Fruit fly (Drosophila melanogaster): Measurements from ENCODE around the gene Flo2.

Gene Flo2

DNA sequence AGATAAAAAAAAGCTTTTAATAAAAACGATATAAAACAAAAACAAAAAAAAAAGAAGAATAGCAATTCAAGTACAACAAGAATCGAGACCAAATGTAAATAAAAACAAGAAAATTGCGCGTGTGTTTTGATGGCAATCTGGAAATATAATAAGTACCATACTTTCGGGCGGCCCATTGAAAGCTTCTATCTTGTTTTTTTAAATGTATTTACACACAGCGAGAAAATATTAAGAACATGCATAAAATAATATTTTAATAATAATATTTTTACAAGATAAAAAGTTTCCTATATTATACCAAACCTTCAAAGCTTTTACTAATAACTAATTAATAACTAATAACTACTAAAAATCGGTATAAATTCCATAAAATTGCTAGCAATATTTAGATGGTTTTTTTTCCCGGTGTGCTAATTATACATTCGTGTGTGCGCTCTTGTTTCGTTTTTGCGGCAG is 1.3 kb downstream of the Flo2 start (continued):
- no peak for TF ChIP-seq CG16815 (GFP tag; optimal IDR thresholded peaks at IDR 0.05)
- no peak for TF ChIP-seq Camta (GFP tag; optimal IDR thresholded peaks at IDR 0.05)
- no peak for TF ChIP-seq tx (GFP tag; optimal IDR thresholded peaks at IDR 0.05)
- no peak for TF ChIP-seq CG1529 (GFP tag; optimal IDR thresholded peaks at IDR 0.05)
- TF ChIP-seq NK7.1 (GFP tag; optimal IDR thresholded peaks at IDR 0.05): no peak
- no peak for TF ChIP-seq fd3F (GFP tag; optimal IDR thresholded peaks at IDR 0.05)
- no peak for TF ChIP-seq so (GFP tag; IDR thresholded peaks at IDR 0.05)
- TF ChIP-seq CG7963 (GFP tag; IDR thresholded peaks at IDR 0.05; ENCODE audit: partially characterized antibody): no peak
- TF ChIP-seq gem (tag; optimal IDR thresholded peaks at IDR 0.05): peak; percentile 81
- no peak for TF ChIP-seq CG12299 (tag; optimal IDR thresholded peaks at IDR 0.05)
- TF ChIP-seq Atf3 (GFP tag; optimal IDR thresholded peaks at IDR 0.05): no peak
- TF ChIP-seq CG10147 (GFP tag; optimal IDR thresholded peaks at IDR 0.05): peak; percentile 28
- TF ChIP-seq BtbVII (GFP tag; optimal IDR thresholded peaks at IDR 0.05): no peak
- TF ChIP-seq tll (GFP tag; optimal IDR thresholded peaks at IDR 0.05): no peak
- no peak for TF ChIP-seq cad (GFP tag; optimal IDR thresholded peaks at IDR 0.05)
- TF ChIP-seq CG10979 (tag; optimal IDR thresholded peaks at IDR 0.05): peak; percentile 56
- no peak for TF ChIP-seq Optix (GFP tag; IDR thresholded peaks at IDR 0.05)
- TF ChIP-seq CG6689 (GFP tag; IDR thresholded peaks at IDR 0.05): peak; percentile 46
- TF ChIP-seq CG8478 (optimal IDR thresholded peaks at IDR 0.05): no peak
- no peak for TF ChIP-seq Tbp (GFP tag; optimal IDR thresholded peaks at IDR 0.05)
- no peak for TF ChIP-seq ash1 (GFP tag; optimal IDR thresholded peaks at IDR 0.05)
- TF ChIP-seq Bgb (GFP tag; IDR thresholded peaks at IDR 0.05; ENCODE audit: partially characterized antibody): no peak
- TF ChIP-seq Abd-B (GFP tag; optimal IDR thresholded peaks at IDR 0.05): peak; percentile 36
- no peak for TF ChIP-seq CG9609 (GFP tag; optimal IDR thresholded peaks at IDR 0.05)
- TF ChIP-seq CG14441 (GFP tag; IDR thresholded peaks at IDR 0.05): no peak
- TF ChIP-seq vnd (GFP tag; IDR thresholded peaks at IDR 0.05; ENCODE audit: partially characterized antibody): no peak
- no peak for TF ChIP-seq CG8290 (GFP tag; optimal IDR thresholded peaks at IDR 0.05)
- TF ChIP-seq CG8290 (tag; optimal IDR thresholded peaks at IDR 0.05): no peak
- no peak for TF ChIP-seq ken (GFP tag; IDR thresholded peaks at IDR 0.05)
- no peak for TF ChIP-seq sima (GFP tag; optimal IDR thresholded peaks at IDR 0.05)
- TF ChIP-seq CG2129 (GFP tag; IDR thresholded peaks at IDR 0.05; ENCODE audit: partially characterized antibody): no peak
- no peak for TF ChIP-seq lov (optimal IDR thresholded peaks at IDR 0.05)
- no peak for TF ChIP-seq lov (GFP tag; IDR thresholded peaks at IDR 0.05)
- TF ChIP-seq CG8765 (GFP tag; IDR thresholded peaks at IDR 0.05): no peak
- no peak for TF ChIP-seq bbx (GFP tag; IDR thresholded peaks at IDR 0.05; ENCODE audit: partially characterized antibody)
- TF ChIP-seq lilli (GFP tag; optimal IDR thresholded peaks at IDR 0.05): peak; percentile 16
- TF ChIP-seq CG17568 (GFP tag; optimal IDR thresholded peaks at IDR 0.05): no peak
- TF ChIP-seq CG18476 (GFP tag; optimal IDR thresholded peaks at IDR 0.05): no peak
- no peak for TF ChIP-seq HLH54F (GFP tag; optimal IDR thresholded peaks at IDR 0.05)
- peak; percentile 23; the same call in 1 of the 2 replicates for TF ChIP-seq CG17328 (GFP tag; IDR thresholded peaks at IDR 0.05)
- 0 out of 2 replicates have a peak, but pooled peaks have one; percentile 15 for TF ChIP-seq CG32767 (GFP tag; IDR thresholded peaks at IDR 0.05)
- no peak for TF ChIP-seq CG16863 (GFP tag; optimal IDR thresholded peaks at IDR 0.05)
- TF ChIP-seq Xbp1 (GFP tag; optimal IDR thresholded peaks at IDR 0.05): peak; percentile 24
- TF ChIP-seq PHDP (tag; optimal IDR thresholded peaks at IDR 0.05): peak; percentile 63
- TF ChIP-seq CG30403 (GFP tag; optimal IDR thresholded peaks at IDR 0.05): peak; percentile 27
- TF ChIP-seq crp (GFP tag; optimal IDR thresholded peaks at IDR 0.05): no peak
- peak in 1 of 2 experiments; percentile 65 for TF ChIP-seq Hr51 (GFP tag; optimal IDR thresholded peaks at IDR 0.05)
- no peak for TF ChIP-seq CG17802 (tag; optimal IDR thresholded peaks at IDR 0.05)
- TF ChIP-seq Jarid2 (GFP tag; optimal IDR thresholded peaks at IDR 0.05): no peak
- TF ChIP-seq dpn (GFP tag; optimal IDR thresholded peaks at IDR 0.05): peak in 1 of 2 experiments; percentile 36
- TF ChIP-seq CG18011 (GFP tag; optimal IDR thresholded peaks at IDR 0.05): no peak
